Worm (Caenorhabditis elegans) whole organism, L4 larva: ENCODE data around the gene Y54G2A.28.

Experiments used
- D1046.2 ChIP-seq: fragments of 200-800 bp; sonication (Bioruptor generic); IDR thresholded peaks from 2 replicates; pipeline ENCODE4 v1.3.6; 2022; ENCODE audit warnings: missing genetic modification characterization, missing compliant biosample characterization
- F10B5.3 ChIP-seq: sonication (generic microtip); optimal IDR thresholded peaks from 2 replicates; lab custom pipeline; 2016; ENCODE audit warnings: mild to moderate bottlenecking, missing genetic modification characterization, missing compliant biosample characterization
- F44E2.7 ChIP-seq: fragments of 200-800 bp; sonication (Bioruptor generic); IDR thresholded peaks from 2 replicates; pipeline ENCODE4 v2.1.2; 2022; ENCODE audit warnings: missing genetic modification characterization, missing compliant biosample characterization
- T20F7.1 ChIP-seq: fragments of 200-800 bp; sonication (Bioruptor generic); optimal IDR thresholded peaks from 2 replicates; lab custom pipeline; 2018; ENCODE audit warnings: mild to moderate bottlenecking, missing genetic modification characterization, missing compliant biosample characterization
- T26A8.4 ChIP-seq: fragments of 200-800 bp; sonication (Bioruptor generic); IDR thresholded peaks from 2 replicates; pipeline ENCODE4 v1.3.6; 2022; ENCODE audit warnings: missing genetic modification characterization, missing compliant biosample characterization
- Y105C5A.15 ChIP-seq: fragments of 200-800 bp; sonication (Bioruptor generic); IDR thresholded peaks from 2 replicates; pipeline ENCODE4 v1.3.6; 2022; ENCODE audit warnings: missing genetic modification characterization, missing compliant biosample characterization
- Y48G9A.11 ChIP-seq: fragments of 200-800 bp; sonication (Bioruptor generic); IDR thresholded peaks from 2 replicates; pipeline ENCODE4 v1.3.6; 2022; ENCODE audit warnings: missing genetic modification reagents, missing genetic modification characterization, missing compliant biosample characterization
- ZK546.5 ChIP-seq, 2 experiments: sonication (generic microtip); optimal IDR thresholded peaks; 2 replicates each; lab custom pipeline; 2017; ENCODE audit warnings: missing biosample characterization in 2 of 2, missing genetic modification characterization in 2 of 2
- aha-1 ChIP-seq: fragments of 150-350 bp; peaks from one replicate; lab custom pipeline; 2014; ENCODE audit warnings: missing biosample characterization, missing genetic modification characterization
- ama-1 ChIP-seq: fragments of 150-350 bp; optimal IDR thresholded peaks from 2 replicates; lab custom pipeline; 2014; ENCODE audit warnings: inconsistent platforms, mixed read lengths
- arid-1 ChIP-seq: fragments of 200-800 bp; sonication (Bioruptor generic); conservative IDR thresholded peaks from 2 replicates; pipeline ENCODE4 v1.3.6; 2022; ENCODE audit warnings: missing genetic modification reagents, missing genetic modification characterization, missing compliant biosample characterization
- ceh-20 ChIP-seq: fragments of 200-800 bp; sonication (Bioruptor generic); IDR thresholded peaks from 2 replicates; pipeline ENCODE4 v1.3.6; 2022; ENCODE audit warnings: missing genetic modification reagents, missing genetic modification characterization, missing compliant biosample characterization
- ceh-62 ChIP-seq: sonication (generic microtip); optimal IDR thresholded peaks from 2 replicates; lab custom pipeline; 2017; ENCODE audit warnings: missing biosample characterization, missing genetic modification characterization
- ctbp-1 ChIP-seq: fragments of 200-800 bp; sonication (Bioruptor generic); IDR thresholded peaks from 2 replicates; pipeline ENCODE4 v1.3.6; 2022; ENCODE audit warnings: missing genetic modification reagents, missing genetic modification characterization, missing compliant biosample characterization
- daf-16 ChIP-seq, 3 experiments: sonication (generic microtip); optimal IDR thresholded peaks; 2 replicates each; lab custom pipeline; 2016 to 2017; ENCODE audit warnings: missing genetic modification characterization in 3 of 3, missing genetic modification reagents in 3 of 3, mild to moderate bottlenecking in 2 of 3, missing compliant biosample characterization in 2 of 3, missing biosample characterization in 1 of 3, moderate library complexity in 1 of 3
- dmd-9 ChIP-seq: fragments of 200-800 bp; sonication (Bioruptor generic); IDR thresholded peaks from 2 replicates; pipeline ENCODE4 v1.3.6; 2022; ENCODE audit warnings: missing genetic modification reagents, missing genetic modification characterization, missing compliant biosample characterization
- egl-43 ChIP-seq: fragments of 200-800 bp; sonication (Bioruptor generic); IDR thresholded peaks from 2 replicates; pipeline ENCODE4 v1.3.6; 2022; ENCODE audit warnings: missing genetic modification reagents, missing genetic modification characterization, missing compliant biosample characterization
- gei-8 ChIP-seq: fragments of 200-800 bp; sonication (Bioruptor generic); optimal IDR thresholded peaks from 2 replicates; lab custom pipeline; 2018; ENCODE audit warnings: mild to moderate bottlenecking, missing genetic modification characterization, missing compliant biosample characterization
- hif-1 ChIP-seq, 2 experiments: sonication (generic microtip); optimal IDR thresholded peaks; 2 replicates each; lab custom pipeline; 2016 to 2017; ENCODE audit warnings: missing compliant biosample characterization in 2 of 2, missing genetic modification characterization in 2 of 2, missing genetic modification reagents in 2 of 2, missing genotype in 2 of 2, mild to moderate bottlenecking in 1 of 2
- hlh-11 ChIP-seq: fragments of 200-800 bp; sonication (Bioruptor generic); optimal IDR thresholded peaks from 2 replicates; lab custom pipeline; 2018; ENCODE audit warnings: mild to moderate bottlenecking, missing genetic modification characterization, missing compliant biosample characterization
- hlh-30 ChIP-seq: sonication (generic microtip); optimal IDR thresholded peaks from 2 replicates; lab custom pipeline; 2017; ENCODE audit warnings: antibody characterized with exemption, mild to moderate bottlenecking, missing genetic modification characterization, missing compliant biosample characterization; ENCODE audit not compliant: insufficient read depth
- hmg-1.1 ChIP-seq: fragments of 200-800 bp; sonication (Bioruptor generic); IDR thresholded peaks from 2 replicates; pipeline ENCODE4 v1.3.6; 2022; ENCODE audit warnings: missing genetic modification reagents, missing genetic modification characterization, missing compliant biosample characterization
- jun-1 ChIP-seq: fragments of 150-350 bp; optimal IDR thresholded peaks from 2 replicates; lab custom pipeline; 2014; ENCODE audit warnings: missing biosample characterization, missing genetic modification reagents, missing genetic modification characterization
- lin-1 ChIP-seq: fragments of 200-800 bp; sonication (Bioruptor generic); IDR thresholded peaks from 2 replicates; pipeline ENCODE4 v1.3.6; 2022; ENCODE audit warnings: missing genetic modification reagents, missing genetic modification characterization, missing compliant biosample characterization
- lin-29 ChIP-seq: fragments of 200-800 bp; sonication (Bioruptor generic); IDR thresholded peaks from 2 replicates; pipeline ENCODE4 v1.3.6; 2022; ENCODE audit warnings: missing genetic modification reagents, missing genetic modification characterization, missing compliant biosample characterization
- lin-38 ChIP-seq: fragments of 200-800 bp; sonication (Bioruptor generic); IDR thresholded peaks from 2 replicates; pipeline ENCODE4 v1.3.6; 2022; ENCODE audit warnings: missing genetic modification reagents, missing genetic modification characterization, missing compliant biosample characterization
- lir-3 ChIP-seq: sonication (generic microtip); optimal IDR thresholded peaks from 2 replicates; lab custom pipeline; 2016; ENCODE audit warnings: mild to moderate bottlenecking, missing genetic modification characterization, missing compliant biosample characterization
- mdl-1 ChIP-seq, 2 experiments: fragments of 150-350 bp in 1 of 2; sonication (generic microtip) in 1 of 2; optimal IDR thresholded peaks; 2 replicates each; lab custom pipeline; 2014 to 2017; ENCODE audit warnings: missing biosample characterization in 2 of 2, missing genetic modification characterization in 2 of 2
- mep-1 ChIP-seq: fragments of 150-350 bp; sonication (generic microtip); optimal IDR thresholded peaks from 3 replicates; lab custom pipeline; 2014; ENCODE audit warnings: missing biosample characterization, missing genetic modification characterization
- mxl-2 ChIP-seq: fragments of 200-800 bp; sonication (Bioruptor generic); conservative IDR thresholded peaks from 2 replicates; pipeline ENCODE4 v1.3.6; 2022; ENCODE audit warnings: missing genetic modification reagents, missing genetic modification characterization, missing compliant biosample characterization
- mxl-3 ChIP-seq: fragments of 200-800 bp; sonication (Bioruptor generic); optimal IDR thresholded peaks from 2 replicates; lab custom pipeline; 2018; ENCODE audit warnings: mild to moderate bottlenecking, missing genetic modification characterization, missing compliant biosample characterization
- nhr-111 ChIP-seq: fragments of 200-800 bp; sonication (Bioruptor generic); optimal IDR thresholded peaks from 2 replicates; lab custom pipeline; 2018; ENCODE audit warnings: mild to moderate bottlenecking, missing genetic modification characterization, missing compliant biosample characterization
- nhr-25 ChIP-seq: sonication (generic microtip); optimal IDR thresholded peaks from 2 replicates; lab custom pipeline; 2017; ENCODE audit warnings: missing genetic modification characterization, mild to moderate bottlenecking, missing compliant biosample characterization, antibody characterized with exemption, moderate library complexity, borderline replicate concordance; ENCODE audit not compliant: insufficient read depth
- nhr-6 ChIP-seq: fragments of 150-350 bp; optimal IDR thresholded peaks from 2 replicates; lab custom pipeline; 2014; ENCODE audit warnings: missing biosample characterization, missing genetic modification characterization
- nhr-76 ChIP-seq: fragments of 150-350 bp; optimal IDR thresholded peaks from 2 replicates; lab custom pipeline; 2014; ENCODE audit warnings: missing biosample characterization, missing genetic modification characterization
- php-3 ChIP-seq: fragments of 200-800 bp; sonication (Bioruptor generic); IDR thresholded peaks from 2 replicates; pipeline ENCODE4 v1.3.6; 2022; ENCODE audit warnings: missing genetic modification reagents, missing genetic modification characterization, missing compliant biosample characterization
- rbr-2 ChIP-seq: sonication (generic microtip); optimal IDR thresholded peaks from 2 replicates; lab custom pipeline; 2016; ENCODE audit warnings: missing genotype, missing genetic modification characterization, missing compliant biosample characterization
- set-16 ChIP-seq: fragments of 200-800 bp; sonication (Bioruptor generic); IDR thresholded peaks from 2 replicates; pipeline ENCODE4 v1.3.6; 2022; ENCODE audit warnings: missing genetic modification reagents, missing genetic modification characterization, missing compliant biosample characterization
- skn-1 ChIP-seq: fragments of 150-350 bp; optimal IDR thresholded peaks from 2 replicates; lab custom pipeline; 2014; ENCODE audit warnings: missing biosample characterization, missing genetic modification characterization
- snpc-1.2 ChIP-seq: fragments of 200-800 bp; sonication (Bioruptor generic); IDR thresholded peaks from 2 replicates; pipeline ENCODE4 v1.3.6; 2022; ENCODE audit warnings: missing genetic modification reagents, missing genetic modification characterization, missing compliant biosample characterization
- snpc-4 ChIP-seq: fragments of 150-350 bp; optimal IDR thresholded peaks from 2 replicates; lab custom pipeline; 2014; ENCODE audit warnings: missing biosample characterization, missing genetic modification characterization
- unc-62 ChIP-seq, 3 experiments: fragments of 150-350 bp in 1 of 3; sonication (generic microtip); optimal IDR thresholded peaks in 2 of 3; peaks in 1 of 3; 1 replicate in 1 of 3; 2 replicates in 2 of 3; lab custom pipeline; 2014 to 2017; ENCODE audit warnings: missing biosample characterization in 3 of 3, missing genetic modification characterization in 3 of 3, missing genetic modification reagents in 3 of 3, missing genotype in 1 of 3
- vab-7 ChIP-seq: fragments of 200-800 bp; sonication (Bioruptor generic); IDR thresholded peaks from 2 replicates; pipeline ENCODE4 v1.3.6; 2022; ENCODE audit warnings: missing genetic modification reagents, missing genetic modification characterization, missing compliant biosample characterization
- zag-1 ChIP-seq: fragments of 150-350 bp; optimal IDR thresholded peaks from 2 replicates; lab custom pipeline; 2014; ENCODE audit warnings: missing biosample characterization, missing genetic modification characterization
- zfp-2 ChIP-seq: sonication (generic microtip); optimal IDR thresholded peaks from 2 replicates; lab custom pipeline; 2016; ENCODE audit warnings: mild to moderate bottlenecking, missing genetic modification characterization, missing compliant biosample characterization
- zip-11 ChIP-seq: fragments of 200-800 bp; sonication (Bioruptor generic); IDR thresholded peaks from 2 replicates; pipeline ENCODE4 v1.3.6; 2022; ENCODE audit warnings: missing genetic modification characterization, missing compliant biosample characterization
- ztf-11 ChIP-seq: fragments of 150-350 bp; optimal IDR thresholded peaks from 2 replicates; lab custom pipeline; 2014; ENCODE audit warnings: missing biosample characterization, missing genetic modification characterization

The Y54G2A.28 gene

ce11 chrIV:2993278-2993899 lies 18.8 kb downstream of the Y54G2A.28 start (continued):
- TF ChIP-seq ceh-20 (peak; percentile 67), D1046.2 (GFP tag; lab: Robert Waterston, UW) (no peak), vab-7 (GFP tag; lab: Robert Waterston, UW) (peak; percentile 30; the same call in 1 of the 2 replicates), lin-1 (no peak), lin-29 (GFP tag; lab: Robert Waterston, UW) (no peak), nhr-25 (no peak), Y48G9A.11 (GFP tag; lab: Robert Waterston, UW) (no peak), gei-8 (GFP tag; lab: Kevin White, UChicago) (no peak), ZK546.5 (tag; optimal IDR thresholded peaks at IDR 0.05; lab: Kevin White, UChicago) (no peak), ztf-11 (tag; lab: Kevin White, UChicago) (no peak), Y105C5A.15 (GFP tag; lab: Robert Waterston, UW) (peak; percentile 48; the same call in 1 of the 2 replicates), mxl-2 (GFP tag; lab: Robert Waterston, UW) (no peak), zfp-2 (tag; lab: Kevin White, UChicago) (no peak), lir-3 (tag; lab: Kevin White, UChicago) (no peak), mdl-1 (tag; optimal IDR thresholded peaks at IDR 0.05; lab: Kevin White, UChicago) (peak; percentile 40 to 85), hmg-1.1 (GFP tag; lab: Robert Waterston, UW) (peak; percentile 88), daf-16 (GFP tag; optimal IDR thresholded peaks at IDR 0.05; lab: Kevin White, UChicago) (no peak), daf-16 (tag; optimal IDR thresholded peaks at IDR 0.05; lab: Kevin White, UChicago) (no peak), skn-1 (tag; lab: Kevin White, UChicago) (no peak), snpc-4 (tag; lab: Kevin White, UChicago) (no peak), ceh-62 (tag; lab: Kevin White, UChicago) (no peak)
- TF ChIP-seq, all 104 proteins: peak for 31

DNA sequence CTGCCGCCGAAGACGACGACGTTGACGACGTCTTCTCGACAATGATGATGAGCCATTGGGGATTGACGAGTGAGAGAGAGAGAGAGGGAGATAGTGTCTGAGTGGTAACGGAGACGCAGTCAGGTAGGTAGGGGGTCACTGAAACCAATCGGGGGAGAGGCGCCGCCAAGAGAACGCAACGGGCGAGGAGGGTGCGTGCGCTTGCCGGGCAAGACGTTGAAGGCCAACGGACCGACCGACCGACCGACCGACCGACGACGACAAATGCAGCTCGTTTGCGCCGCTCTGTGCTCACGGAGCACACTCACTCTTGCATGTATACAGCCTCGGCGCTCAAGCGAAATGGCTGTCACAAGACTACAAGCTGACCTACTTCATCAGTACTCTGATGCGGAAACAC lies 21.7 kb downstream of the Y54G2A.28 start:
- peak; percentile 97 for TF ChIP-seq set-16 (GFP tag; lab: Robert Waterston, UW)
- TF ChIP-seq snpc-1.2 = peak; percentile 46; the same call in 1 of the 2 replicates
- TF ChIP-seq hlh-30 (tag; lab: Kevin White, UChicago) = peak; percentile 34
- TF ChIP-seq ceh-62 (tag; lab: Kevin White, UChicago) = no peak
- TF ChIP-seq hif-1 (tag; optimal IDR thresholded peaks at IDR 0.05; lab: Kevin White, UChicago) = peak in 1 of 2 experiments; percentile 29
- TF ChIP-seq lin-38 (GFP tag; lab: Robert Waterston, UW) = 0 out of 2 replicates have a peak, but pooled peaks have one; percentile 5
- TF ChIP-seq arid-1 (GFP tag; lab: Robert Waterston, UW) = 0 out of 2 replicates have a peak, but pooled peaks have one; percentile 17
- TF ChIP-seq nhr-111 (GFP tag; lab: Kevin White, UChicago) = no peak
- 0 out of 2 replicates have a peak, but pooled peaks have one; percentile 50 for TF ChIP-seq F44E2.7 (GFP tag; lab: Robert Waterston, UW)
- no peak for TF ChIP-seq zag-1
- peak; percentile 61 for TF ChIP-seq aha-1 (tag; lab: Kevin White, UChicago)
- peak; percentile 52 for TF ChIP-seq T26A8.4
- peak; percentile 56 for TF ChIP-seq hmg-1.1 (GFP tag; lab: Robert Waterston, UW)
- TF ChIP-seq zip-11 (GFP tag; lab: Robert Waterston, UW) = no peak
- TF ChIP-seq ceh-20 = no peak
- no peak for TF ChIP-seq jun-1 (tag; lab: Kevin White, UChicago)
- TF ChIP-seq php-3 (GFP tag; lab: Robert Waterston, UW) = no peak
- no peak for TF ChIP-seq ama-1 (lab: Kevin White, UChicago)
- TF ChIP-seq dmd-9 (GFP tag; lab: Robert Waterston, UW) = no peak
- TF ChIP-seq hlh-11 (tag; lab: Kevin White, UChicago) = peak; percentile 44
- peak; percentile 7 for TF ChIP-seq rbr-2 (tag; lab: Kevin White, UChicago)
- peak; percentile 47 for TF ChIP-seq mxl-3 (GFP tag; lab: Kevin White, UChicago)
- peak; percentile 77 for TF ChIP-seq egl-43
- TF ChIP-seq nhr-76 = no peak
- peak; percentile 1 for TF ChIP-seq mep-1 (tag; lab: Kevin White, UChicago)
- TF ChIP-seq F10B5.3 (tag; lab: Kevin White, UChicago) = no peak
- peak; percentile 54; the same call in 1 of the 2 replicates for TF ChIP-seq ctbp-1
- TF ChIP-seq D1046.2 (GFP tag; lab: Robert Waterston, UW) = 0 out of 2 replicates have a peak, but pooled peaks have one; percentile 68
- TF ChIP-seq unc-62 (GFP tag; optimal IDR thresholded peaks at IDR 0.05 in 1 of 2; lab: Kevin White, UChicago) = peak in 1 of 2 experiments; percentile 15
- no peak for TF ChIP-seq unc-62 (tag; optimal IDR thresholded peaks at IDR 0.05; lab: Kevin White, UChicago)
- TF ChIP-seq nhr-6 (tag; lab: Kevin White, UChicago) = no peak
- no peak for TF ChIP-seq T20F7.1 (GFP tag; lab: Kevin White, UChicago)
